Fruit fly (Drosophila melanogaster) whole organism, embryonic: ENCODE data around the gene uncNacbeta.
A peak's percentile ranks its signal among the peaks of the same experiment; 100 is the strongest.

ENCODE experiments used
- B-H2 ChIP-seq: fragments of 200-800 bp; sonication (Bioruptor generic); optimal IDR thresholded peaks from 2 replicates; lab custom pipeline; 2018; ENCODE audit warnings: missing biosample characterization, mild to moderate bottlenecking, missing genetic modification characterization
- CG10979 ChIP-seq: fragments of 200-800 bp; sonication (Bioruptor generic); optimal IDR thresholded peaks from 2 replicates; lab custom pipeline; 2018; ENCODE audit warnings: missing biosample characterization, mild to moderate bottlenecking, missing genetic modification characterization, moderate library complexity
- CG11696 ChIP-seq: fragments of 200-800 bp; sonication (Bioruptor generic); IDR thresholded peaks from 2 replicates; pipeline ENCODE4 v1.3.6; 2022; ENCODE audit warnings: missing biosample characterization, missing genetic modification characterization
- CG12744 ChIP-seq: fragments of 200-800 bp; sonication (Bioruptor generic); optimal IDR thresholded peaks from 2 replicates; lab custom pipeline; 2016; ENCODE audit warnings: missing biosample characterization, missing genetic modification characterization
- CG13296 ChIP-seq: fragments of 200-800 bp; sonication (Bioruptor generic); optimal IDR thresholded peaks from 3 replicates; lab custom pipeline; 2018; ENCODE audit warnings: missing biosample characterization, mild to moderate bottlenecking, missing genetic modification characterization
- CG13894 ChIP-seq: fragments of 200-800 bp; sonication (Bioruptor generic); optimal IDR thresholded peaks from 3 replicates; lab custom pipeline; 2018; ENCODE audit warnings: missing biosample characterization, mild to moderate bottlenecking, missing genetic modification characterization, moderate library complexity
- CG14014 ChIP-seq: fragments of 200-800 bp; sonication (Bioruptor generic); IDR thresholded peaks from 2 replicates; pipeline ENCODE4 v1.3.6; 2022; ENCODE audit warnings: missing biosample characterization, missing genetic modification characterization
- CG14050 ChIP-seq: fragments of 200-800 bp; sonication (Bioruptor generic); IDR thresholded peaks from 3 replicates; pipeline ENCODE4 v1.3.6; 2022; ENCODE audit warnings: missing biosample characterization, missing genetic modification characterization
- CG15479 ChIP-seq: fragments of 200-800 bp; sonication (Bioruptor generic); optimal IDR thresholded peaks from 3 replicates; lab custom pipeline; 2019; ENCODE audit warnings: missing biosample characterization, mild to moderate bottlenecking, missing genetic modification characterization, moderate library complexity
- CG15514 ChIP-seq: fragments of 200-800 bp; sonication (Bioruptor generic); optimal IDR thresholded peaks from 3 replicates; lab custom pipeline; 2017; ENCODE audit warnings: missing biosample characterization, missing genetic modification characterization, mild to moderate bottlenecking, moderate library complexity, missing genetic modification reagents
- CG17186 ChIP-seq: fragments of 200-800 bp; sonication (Bioruptor generic); optimal IDR thresholded peaks from 3 replicates; lab custom pipeline; 2017; ENCODE audit warnings: missing biosample characterization, missing genetic modification reagents, missing genetic modification characterization
- CG17612 ChIP-seq: fragments of 200-800 bp; sonication (Bioruptor generic); IDR thresholded peaks from 2 replicates; pipeline ENCODE4 v1.3.6; 2022; ENCODE audit warnings: missing biosample characterization, missing genetic modification characterization
- CG18262 ChIP-seq: fragments of 200-800 bp; optimal IDR thresholded peaks from 3 replicates; lab custom pipeline; 2019; ENCODE audit warnings: missing biosample characterization, mild to moderate bottlenecking, missing genetic modification characterization, moderate library complexity
- CG32772 ChIP-seq: fragments of 200-800 bp; sonication (Bioruptor generic); IDR thresholded peaks from 2 replicates; pipeline ENCODE4 v1.3.6; 2022; ENCODE audit warnings: missing biosample characterization, missing genetic modification characterization
- CG4707 ChIP-seq: fragments of 200-800 bp; sonication (Bioruptor generic); optimal IDR thresholded peaks from 2 replicates; lab custom pipeline; 2018; ENCODE audit warnings: missing biosample characterization, mild to moderate bottlenecking, missing genetic modification characterization, moderate library complexity
- CG4820 ChIP-seq: fragments of 200-800 bp; sonication (Bioruptor generic); optimal IDR thresholded peaks from 3 replicates; lab custom pipeline; 2016; ENCODE audit warnings: missing biosample characterization, missing genetic modification characterization
- CG5953 ChIP-seq: fragments of 200-800 bp; sonication (Bioruptor generic); IDR thresholded peaks from 2 replicates; pipeline ENCODE4 v1.3.6; 2022; ENCODE audit warnings: missing biosample characterization, missing genetic modification characterization
- CG6791 ChIP-seq: fragments of 200-800 bp; sonication (Bioruptor generic); IDR thresholded peaks from 3 replicates; pipeline ENCODE4 v1.3.6; 2022; ENCODE audit warnings: missing biosample characterization, missing genetic modification characterization; ENCODE audit not compliant: partially characterized antibody
- CG7928 ChIP-seq: fragments of 200-800 bp; sonication (Bioruptor generic); optimal IDR thresholded peaks from 2 replicates; lab custom pipeline; 2017; ENCODE audit warnings: missing biosample characterization, mild to moderate bottlenecking, missing genetic modification characterization
- CG8765 ChIP-seq: fragments of 200-800 bp; sonication (Bioruptor generic); IDR thresholded peaks from 2 replicates; pipeline ENCODE4 v1.3.6; 2022; ENCODE audit warnings: missing biosample characterization, missing genetic modification characterization
- CG9932 ChIP-seq: fragments of 200-800 bp; sonication (Bioruptor generic); IDR thresholded peaks from 2 replicates; pipeline ENCODE4 v1.3.6; 2022; ENCODE audit warnings: missing biosample characterization, missing genetic modification characterization
- CkIIα-i1 ChIP-seq: fragments of 200-800 bp; sonication (Bioruptor generic); IDR thresholded peaks from 2 replicates; pipeline ENCODE4 v1.3.6; 2022; ENCODE audit warnings: missing biosample characterization, missing genetic modification characterization
- CrebB ChIP-seq: fragments of 200-800 bp; sonication (Bioruptor generic); optimal IDR thresholded peaks from 3 replicates; lab custom pipeline; 2018; ENCODE audit warnings: missing biosample characterization, mild to moderate bottlenecking, missing genetic modification characterization
- Deaf1 ChIP-seq: fragments of 200-800 bp; optimal IDR thresholded peaks from 3 replicates; lab custom pipeline; 2019; ENCODE audit warnings: missing biosample characterization, mild to moderate bottlenecking, missing genetic modification characterization, moderate library complexity
- Drgx ChIP-seq: fragments of 200-800 bp; sonication (Bioruptor generic); IDR thresholded peaks from 2 replicates; pipeline ENCODE4 v1.3.6; 2022; ENCODE audit warnings: missing biosample characterization, missing genetic modification characterization
- GATAe ChIP-seq: fragments of 200-800 bp; sonication (Bioruptor generic); conservative IDR thresholded peaks from 2 replicates; pipeline ENCODE4 v1.3.6; 2022; ENCODE audit warnings: missing biosample characterization, missing genetic modification characterization
- H15 ChIP-seq: fragments of 200-800 bp; sonication (Bioruptor generic); IDR thresholded peaks from 3 replicates; pipeline ENCODE4 v1.3.6; 2022; ENCODE audit warnings: missing biosample characterization, missing genetic modification characterization
- HmgD ChIP-seq: fragments of 200-800 bp; sonication (Bioruptor generic); optimal IDR thresholded peaks from 3 replicates; lab custom pipeline; 2016; ENCODE audit warnings: missing biosample characterization, missing genetic modification characterization
- Hmr ChIP-seq: fragments of 200-800 bp; sonication (Bioruptor generic); optimal IDR thresholded peaks from 3 replicates; lab custom pipeline; 2017; ENCODE audit warnings: mild to moderate bottlenecking, missing biosample characterization, missing genetic modification reagents, missing genetic modification characterization
- Hr78 ChIP-seq, 2 experiments: fragments of 200-800 bp in 1 of 2; fragments of >200 bp in 1 of 2; sonication (Bioruptor generic) in 1 of 2; optimal IDR thresholded peaks; 2 replicates each; lab custom pipeline; 2017 to 2019; ENCODE audit warnings: missing biosample characterization in 2 of 2, missing genetic modification characterization in 2 of 2, mild to moderate bottlenecking in 1 of 2, moderate library complexity in 1 of 2
- Hsf ChIP-seq: fragments of 200-800 bp; sonication (Bioruptor generic); optimal IDR thresholded peaks from 3 replicates; lab custom pipeline; 2016; ENCODE audit warnings: missing biosample characterization, missing genetic modification characterization
- Mad ChIP-seq: fragments of 200-800 bp; sonication (Bioruptor generic); optimal IDR thresholded peaks from 2 replicates; lab custom pipeline; 2016; ENCODE audit warnings: missing biosample characterization, missing genetic modification characterization
- NC2α ChIP-seq: fragments of 200-800 bp; sonication (Bioruptor generic); optimal IDR thresholded peaks from 2 replicates; lab custom pipeline; 2016; ENCODE audit warnings: missing biosample characterization, missing genetic modification characterization
- Nf-YC ChIP-seq: fragments of 200-800 bp; optimal IDR thresholded peaks from 3 replicates; lab custom pipeline; 2019; ENCODE audit warnings: missing biosample characterization, mild to moderate bottlenecking, missing genetic modification characterization, moderate library complexity
- ab ChIP-seq: fragments of 200-800 bp; sonication (Bioruptor generic); optimal IDR thresholded peaks from 2 replicates; lab custom pipeline; 2016; ENCODE audit warnings: missing biosample characterization, missing genetic modification characterization
- bbx ChIP-seq: fragments of 200-800 bp; sonication (Bioruptor generic); IDR thresholded peaks from 2 replicates; pipeline ENCODE4 v1.3.6; 2022; ENCODE audit warnings: missing biosample characterization, missing genetic modification characterization; ENCODE audit not compliant: partially characterized antibody
- bcd ChIP-seq: fragments of 200-800 bp; sonication (Bioruptor generic); optimal IDR thresholded peaks from 2 replicates; lab custom pipeline; 2017; ENCODE audit warnings: missing biosample characterization, mild to moderate bottlenecking, missing genetic modification characterization
- chm ChIP-seq: fragments of 200-800 bp; sonication (Bioruptor generic); IDR thresholded peaks from 2 replicates; pipeline ENCODE4 v1.3.6; 2022; ENCODE audit warnings: missing biosample characterization, missing genetic modification characterization
- ci ChIP-seq: fragments of 200-800 bp; sonication (Bioruptor generic); IDR thresholded peaks from 3 replicates; pipeline ENCODE4 v1.3.6; 2022; ENCODE audit warnings: missing biosample characterization, missing genetic modification characterization
- cwo ChIP-seq: fragments of 200-800 bp; sonication (Bioruptor generic); optimal IDR thresholded peaks from 3 replicates; lab custom pipeline; 2017; ENCODE audit warnings: missing biosample characterization, missing genetic modification characterization, mild to moderate bottlenecking, moderate library complexity, missing genetic modification reagents
- exex ChIP-seq: fragments of 200-800 bp; sonication (Bioruptor generic); optimal IDR thresholded peaks from 4 replicates; lab custom pipeline; 2018; ENCODE audit warnings: missing biosample characterization, mild to moderate bottlenecking, missing genetic modification characterization, moderate library complexity
- gro ChIP-seq: fragments of 200-800 bp; sonication (Bioruptor generic); optimal IDR thresholded peaks from 2 replicates; lab custom pipeline; 2016; ENCODE audit warnings: missing biosample characterization, missing genetic modification characterization
- lab ChIP-seq: fragments of 200-800 bp; sonication (Bioruptor generic); optimal IDR thresholded peaks from 3 replicates; lab custom pipeline; 2017; ENCODE audit warnings: missing biosample characterization, missing genetic modification characterization, mild to moderate bottlenecking, moderate library complexity, missing genetic modification reagents
- mld ChIP-seq: fragments of 200-800 bp; sonication (Bioruptor generic); IDR thresholded peaks from 3 replicates; pipeline ENCODE4 v1.3.6; 2022; ENCODE audit warnings: missing biosample characterization, missing genetic modification characterization; ENCODE audit not compliant: partially characterized antibody
- pnt ChIP-seq: fragments of 200-800 bp; sonication (Bioruptor generic); optimal IDR thresholded peaks from 3 replicates; lab custom pipeline; 2016; ENCODE audit warnings: missing biosample characterization, missing genetic modification characterization
- slp2 ChIP-seq: fragments of 200-800 bp; sonication (Bioruptor generic); optimal IDR thresholded peaks from 2 replicates; lab custom pipeline; 2016; ENCODE audit warnings: missing biosample characterization, missing genetic modification characterization
- so ChIP-seq: fragments of 200-800 bp; sonication (Bioruptor generic); IDR thresholded peaks from 3 replicates; pipeline ENCODE4 v1.3.6; 2022; ENCODE audit warnings: missing biosample characterization, missing genetic modification characterization
- sob ChIP-seq: fragments of 200-800 bp; sonication (Bioruptor generic); IDR thresholded peaks from 2 replicates; pipeline ENCODE4 v1.3.6; 2022; ENCODE audit warnings: missing biosample characterization, missing genetic modification characterization
- wor ChIP-seq: fragments of 200-800 bp; sonication (Bioruptor generic); IDR thresholded peaks from 2 replicates; pipeline ENCODE4 v1.3.6; 2022; ENCODE audit warnings: missing biosample characterization, missing genetic modification characterization

Gene uncNacbeta

dm6 chr2L:523165-523835 lies 40.3 kb downstream of the uncNacbeta start (continued):
- TF ChIP-seq cwo (GFP tag; lab: Kevin White, UChicago): peak; percentile 49
- 0 out of 2 replicates have a peak, but pooled peaks have one; percentile 8 for TF ChIP-seq GATAe (GFP tag; lab: Robert Waterston, UW)
- TF ChIP-seq so (GFP tag; lab: Robert Waterston, UW): peak; percentile 88; the same call in 2 of the 3 replicates
- TF ChIP-seq CG9932 (GFP tag; lab: Robert Waterston, UW): peak; percentile 27; the same call in 1 of the 2 replicates
- peak; percentile 78 for TF ChIP-seq CG15479 (GFP tag; lab: Kevin White, UChicago)
- TF ChIP-seq Deaf1 (tag; lab: Kevin White, UChicago): peak; percentile 99
- peak; percentile 18 for TF ChIP-seq CG10979 (tag; lab: Kevin White, UChicago)
- TF ChIP-seq Hmr (GFP tag; lab: Kevin White, UChicago): peak; percentile 56
- TF ChIP-seq bbx (GFP tag; lab: Robert Waterston, UW): peak; percentile 64
- no peak for TF ChIP-seq Hr78 (GFP tag; optimal IDR thresholded peaks at IDR 0.05; lab: Kevin White, UChicago)
- TF ChIP-seq CkIIα-i1: no peak
- no peak for TF ChIP-seq H15 (GFP tag; lab: Robert Waterston, UW)
- TF ChIP-seq bcd (GFP tag; lab: Kevin White, UChicago): peak; percentile 77
- no peak for TF ChIP-seq CG17612 (GFP tag; lab: Robert Waterston, UW)
- no peak for TF ChIP-seq CG5953 (GFP tag; lab: Robert Waterston, UW)
- TF ChIP-seq ab (GFP tag; lab: Kevin White, UChicago): no peak
- TF ChIP-seq CG13296 (GFP tag; lab: Kevin White, UChicago): peak; percentile 16
- peak; percentile 31 for TF ChIP-seq HmgD (GFP tag; lab: Kevin White, UChicago)
- TF ChIP-seq pnt (GFP tag; lab: Kevin White, UChicago): no peak
- no peak for TF ChIP-seq CG32772 (GFP tag; lab: Robert Waterston, UW)
- 0 out of 3 replicates have a peak, but pooled peaks have one; percentile 51 for TF ChIP-seq mld (GFP tag; lab: Robert Waterston, UW)
- peak; percentile 8 for TF ChIP-seq CG12744 (GFP tag; lab: Kevin White, UChicago)
- TF ChIP-seq CG14050 (GFP tag; lab: Robert Waterston, UW): no peak; the same call in 2 of the 3 replicates
- no peak for TF ChIP-seq wor (GFP tag; lab: Robert Waterston, UW)
- peak; percentile 77 for TF ChIP-seq exex (tag; lab: Kevin White, UChicago)
- peak; percentile 90 for TF ChIP-seq CG13894 (tag; lab: Kevin White, UChicago)
- TF ChIP-seq Mad: no peak
- TF ChIP-seq CG18262 (tag; lab: Kevin White, UChicago): no peak
- TF ChIP-seq CG15514 (GFP tag; lab: Kevin White, UChicago): peak; percentile 55
- peak; percentile 32; the same call in 1 of the 2 replicates for TF ChIP-seq CG8765
- peak; percentile 14 for TF ChIP-seq CrebB (tag; lab: Kevin White, UChicago)
- no peak for TF ChIP-seq CG17186 (GFP tag; lab: Kevin White, UChicago)
- TF ChIP-seq Hsf (GFP tag; lab: Kevin White, UChicago): no peak
- peak; percentile 94 for TF ChIP-seq Nf-YC
- peak; percentile 81 for TF ChIP-seq chm
- TF ChIP-seq CG4707 (GFP tag; lab: Kevin White, UChicago): no peak
- 0 out of 3 replicates have a peak, but pooled peaks have one; percentile 64 for TF ChIP-seq CG6791 (GFP tag; lab: Robert Waterston, UW)
- TF ChIP-seq CG14014: no peak; the same call in 1 of the 2 replicates
- TF ChIP-seq B-H2 (GFP tag; lab: Kevin White, UChicago): peak; percentile 7
- TF ChIP-seq CG4820 (GFP tag; lab: Kevin White, UChicago): no peak
- peak; percentile 78; the same call in 2 of the 3 replicates for TF ChIP-seq ci (GFP tag; lab: Robert Waterston, UW)
- peak; percentile 5 for TF ChIP-seq slp2 (GFP tag; lab: Kevin White, UChicago)
- no peak for TF ChIP-seq CG11696 (GFP tag; lab: Robert Waterston, UW)
- peak; percentile 41 for TF ChIP-seq lab
- peak; percentile 78 for TF ChIP-seq gro (GFP tag; lab: Kevin White, UChicago)
- TF ChIP-seq Drgx (GFP tag; lab: Robert Waterston, UW): no peak
- peak; percentile 32 for TF ChIP-seq CG7928 (GFP tag; lab: Kevin White, UChicago)
- peak; percentile 60; the same call in 1 of the 2 replicates for TF ChIP-seq sob (GFP tag; lab: Robert Waterston, UW)
- no peak for TF ChIP-seq NC2α (GFP tag; lab: Kevin White, UChicago)
